Fruit fly (Drosophila melanogaster) whole organism, wandering third instar larva: Measurements from ENCODE around the gene gammaTub23C.

Source experiments
- Abd-B ChIP-seq: fragments of >200 bp; optimal IDR thresholded peaks from 2 replicates; lab custom pipeline; 2017; ENCODE audit warnings: missing biosample characterization, missing genetic modification characterization
- CG9705 ChIP-seq: fragments of 200-800 bp; sonication (Bioruptor generic); optimal IDR thresholded peaks from 2 replicates; lab custom pipeline; 2018; ENCODE audit warnings: missing biosample characterization, mild to moderate bottlenecking, missing genetic modification characterization
- Hr78 ChIP-seq: fragments of >200 bp; optimal IDR thresholded peaks from 2 replicates; lab custom pipeline; 2017; ENCODE audit warnings: missing biosample characterization, missing genetic modification characterization
- Myc ChIP-seq: fragments of >200 bp; optimal IDR thresholded peaks from 2 replicates; lab custom pipeline; 2017
- br ChIP-seq: fragments of 200-800 bp; sonication (Bioruptor generic); optimal IDR thresholded peaks from 2 replicates; lab custom pipeline; 2016; ENCODE audit warnings: missing biosample characterization, missing genetic modification characterization
- brk ChIP-seq: fragments of 200-800 bp; sonication (Bioruptor generic); optimal IDR thresholded peaks from 2 replicates; lab custom pipeline; 2016; ENCODE audit warnings: missing biosample characterization, mild to moderate bottlenecking, missing genetic modification characterization
- dmrt93B ChIP-seq: fragments of 200-800 bp; sonication (Bioruptor generic); optimal IDR thresholded peaks from 2 replicates; lab custom pipeline; 2018; ENCODE audit warnings: missing biosample characterization, mild to moderate bottlenecking, missing genetic modification characterization
- fru ChIP-seq: fragments of 200-800 bp; sonication (Bioruptor generic); optimal IDR thresholded peaks from 3 replicates; lab custom pipeline; 2016; ENCODE audit warnings: missing biosample characterization, mild to moderate bottlenecking, missing genetic modification characterization
- h ChIP-seq: fragments of 200-800 bp; sonication (Bioruptor generic); optimal IDR thresholded peaks from 3 replicates; lab custom pipeline; 2016; ENCODE audit warnings: missing biosample characterization, mild to moderate bottlenecking, missing genetic modification characterization
- pan ChIP-seq: fragments of >200 bp; optimal IDR thresholded peaks from 2 replicates; lab custom pipeline; 2017
- rgr ChIP-seq: fragments of 200-800 bp; sonication (Bioruptor generic); optimal IDR thresholded peaks from 3 replicates; lab custom pipeline; 2016; ENCODE audit warnings: missing biosample characterization, mild to moderate bottlenecking, missing genetic modification characterization
- sage ChIP-seq: fragments of 200-800 bp; sonication (Bioruptor generic); optimal IDR thresholded peaks from 2 replicates; lab custom pipeline; 2016; ENCODE audit warnings: missing biosample characterization, mild to moderate bottlenecking, missing genetic modification characterization

DNA sequence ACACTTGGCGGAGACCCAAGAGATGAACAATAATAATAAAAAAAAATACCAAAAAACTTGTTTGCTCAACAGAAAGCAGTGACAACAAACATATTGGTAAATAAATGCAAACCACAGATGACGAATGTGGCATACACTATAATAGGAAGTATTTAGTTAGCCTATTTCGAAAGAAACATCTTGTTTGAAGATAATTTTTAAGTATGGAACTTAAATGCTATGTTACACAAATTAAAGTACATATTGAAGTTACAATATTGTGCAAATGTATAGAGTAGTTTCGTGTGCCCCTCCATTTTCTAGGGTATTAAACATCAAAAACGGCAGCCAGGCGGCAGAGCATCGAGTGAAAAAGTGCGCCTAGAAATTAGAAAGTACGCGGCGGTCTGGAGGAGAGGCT, 30.7 kb downstream of the gammaTub23C start:
- TF ChIP-seq fru (GFP tag; lab: Kevin White, UChicago): no peak
- TF ChIP-seq Hr78: no peak
- no peak for TF ChIP-seq rgr (GFP tag; lab: Kevin White, UChicago)
- TF ChIP-seq Abd-B (GFP tag; lab: Kevin White, UChicago): no peak
- no peak for TF ChIP-seq pan (lab: Kevin White, UChicago)
- TF ChIP-seq dmrt93B (GFP tag; lab: Kevin White, UChicago): no peak
- no peak for TF ChIP-seq sage (GFP tag; lab: Kevin White, UChicago)
- no peak for TF ChIP-seq brk (GFP tag; lab: Kevin White, UChicago)
- TF ChIP-seq CG9705 (GFP tag; lab: Kevin White, UChicago): no peak
- no peak for TF ChIP-seq Myc (lab: Kevin White, UChicago)
- TF ChIP-seq h (GFP tag; lab: Kevin White, UChicago): no peak
- TF ChIP-seq br: no peak
